Worm (Caenorhabditis elegans): ENCODE results near the gene hpa-1.

DNA sequence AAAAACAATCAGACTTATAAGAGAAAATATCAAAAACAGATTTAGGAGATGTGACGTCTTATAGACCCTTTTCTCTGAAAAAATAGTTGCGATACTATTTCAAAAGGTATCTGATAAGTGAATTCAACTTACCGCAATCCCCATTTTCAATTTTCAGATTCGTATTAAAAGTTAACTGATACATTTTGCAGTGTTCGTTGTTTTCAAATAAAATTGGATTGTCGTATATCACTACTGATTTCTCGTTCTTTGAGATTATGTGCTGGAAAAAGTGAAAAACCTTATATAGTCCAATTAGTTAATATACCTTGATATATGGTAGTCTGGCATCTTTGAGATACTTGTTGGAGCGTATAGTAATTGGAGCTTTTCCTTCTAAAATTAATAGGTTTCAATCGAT lies 2.5 kb downstream of the hpa-1 start:
- TF ChIP-seq F52B5.7 (tag; optimal IDR thresholded peaks at IDR 0.05), result no peak
- TF ChIP-seq atf-7 (tag; optimal IDR thresholded peaks at IDR 0.05), result no peak
- no peak for TF ChIP-seq lir-1 (GFP tag; conservative IDR thresholded peaks at IDR 0.05)
- TF ChIP-seq rcor-1 (GFP tag; IDR thresholded peaks at IDR 0.05), result no peak
- TF ChIP-seq unc-62 (GFP tag; optimal IDR thresholded peaks at IDR 0.05), result no peak
- no peak for TF ChIP-seq lsl-1 (GFP tag; optimal IDR thresholded peaks at IDR 0.05)
- TF ChIP-seq snpc-4 (GFP tag; optimal IDR thresholded peaks at IDR 0.05), result no peak
- TF ChIP-seq snpc-4 (tag; optimal IDR thresholded peaks at IDR 0.05), result no peak
- TF ChIP-seq ccch-3 (GFP tag; optimal IDR thresholded peaks at IDR 0.05), result no peak
- TF ChIP-seq ama-1 (optimal IDR thresholded peaks at IDR 0.05), result no peak
- no peak for TF ChIP-seq ama-1 (GFP tag; optimal IDR thresholded peaks at IDR 0.05)
- no peak for TF ChIP-seq nfyb-1 (GFP tag; IDR thresholded peaks at IDR 0.05)
- TF ChIP-seq aptf-2 (GFP tag; conservative IDR thresholded peaks at IDR 0.05), result no peak
- TF ChIP-seq F55B11.4 (tag; optimal IDR thresholded peaks at IDR 0.05; ENCODE audit: borderline replicate concordance, insufficient read depth), result no peak
- TF ChIP-seq nfya-1 (tag; optimal IDR thresholded peaks at IDR 0.05; ENCODE audit: borderline replicate concordance, insufficient read depth), result no peak
